Worm (Caenorhabditis elegans) whole organism, young adult: Measurements from ENCODE around the gene K10D11.7.

ENCODE experiments used
- B0035.1 ChIP-seq: sonication (generic microtip); optimal IDR thresholded peaks from 2 replicates; lab custom pipeline; 2016; ENCODE audit warnings: missing genetic modification characterization, mild to moderate bottlenecking, missing compliant biosample characterization, missing genotype, missing genetic modification reagents
- F23B12.7 ChIP-seq: sonication (generic microtip); optimal IDR thresholded peaks from 2 replicates; lab custom pipeline; 2017; ENCODE audit warnings: missing genetic modification characterization, mild to moderate bottlenecking, missing compliant biosample characterization, antibody characterized with exemption, moderate library complexity; ENCODE audit not compliant: insufficient read depth
- F39B2.1 ChIP-seq: fragments of 200-800 bp; sonication (Bioruptor generic); IDR thresholded peaks from 2 replicates; pipeline ENCODE4 v1.3.6; 2022; ENCODE audit warnings: missing genetic modification reagents, missing genetic modification characterization, missing compliant biosample characterization
- F49E8.2 ChIP-seq: sonication (generic microtip); optimal IDR thresholded peaks from 3 replicates; lab custom pipeline; 2017; ENCODE audit warnings: missing genetic modification characterization, mild to moderate bottlenecking, missing compliant biosample characterization, antibody characterized with exemption, moderate library complexity; ENCODE audit not compliant: insufficient read depth
- F52B5.7 ChIP-seq: sonication (generic microtip); optimal IDR thresholded peaks from 2 replicates; lab custom pipeline; 2016; ENCODE audit warnings: mild to moderate bottlenecking, missing genetic modification characterization, missing compliant biosample characterization
- F57A8.1 ChIP-seq: fragments of 200-800 bp; sonication (Bioruptor generic); optimal IDR thresholded peaks from 2 replicates; lab custom pipeline; 2018; ENCODE audit warnings: mild to moderate bottlenecking, missing genetic modification characterization, moderate library complexity, missing compliant biosample characterization
- F57C9.4 ChIP-seq: sonication (generic microtip); optimal IDR thresholded peaks from 2 replicates; lab custom pipeline; 2017; ENCODE audit warnings: mild to moderate bottlenecking, missing genetic modification characterization, missing compliant biosample characterization
- K11D2.4 ChIP-seq: fragments of 200-800 bp; sonication (Bioruptor generic); IDR thresholded peaks from 2 replicates; pipeline ENCODE4 v1.3.6; 2022; ENCODE audit warnings: missing genetic modification reagents, missing genetic modification characterization, missing compliant biosample characterization
- K12H6.12 ChIP-seq: fragments of 200-800 bp; sonication (Bioruptor generic); optimal IDR thresholded peaks from 2 replicates; lab custom pipeline; 2018; ENCODE audit warnings: mild to moderate bottlenecking, missing genetic modification characterization, missing compliant biosample characterization
- Y53G8AR.9 ChIP-seq: fragments of 200-800 bp; sonication (Bioruptor generic); conservative IDR thresholded peaks from 2 replicates; pipeline ENCODE4 v1.3.6; 2022; ENCODE audit warnings: missing genetic modification reagents, missing genetic modification characterization, missing compliant biosample characterization
- Y56A3A.18 ChIP-seq: fragments of 200-800 bp; sonication (Bioruptor generic); IDR thresholded peaks from 2 replicates; pipeline ENCODE4 v1.3.6; 2022; ENCODE audit warnings: missing genetic modification reagents, missing genetic modification characterization, missing compliant biosample characterization
- Y79H2A.3 ChIP-seq: fragments of 200-800 bp; sonication (Bioruptor generic); conservative IDR thresholded peaks from 2 replicates; pipeline ENCODE4 v1.3.6; 2022; ENCODE audit warnings: missing genetic modification reagents, missing genetic modification characterization, missing compliant biosample characterization
- ama-1 ChIP-seq, 3 experiments: fragments of 150-350 bp in 1 of 3; sonication (generic microtip) in 2 of 3; optimal IDR thresholded peaks; 2 replicates each; lab custom pipeline; 2014 to 2018; ENCODE audit warnings: missing biosample characterization in 2 of 3, missing genetic modification characterization in 2 of 3, missing genetic modification reagents in 2 of 3
- aptf-3 ChIP-seq: fragments of 200-800 bp; sonication (Bioruptor generic); IDR thresholded peaks from 2 replicates; pipeline ENCODE4 v1.3.6; 2022; ENCODE audit warnings: missing genetic modification characterization, missing compliant biosample characterization
- attf-6 ChIP-seq: fragments of 200-800 bp; sonication (Bioruptor generic); IDR thresholded peaks from 2 replicates; pipeline ENCODE4 v1.3.6; 2022; ENCODE audit warnings: missing genetic modification reagents, missing genetic modification characterization, missing compliant biosample characterization
- bed-1 ChIP-seq: fragments of 200-800 bp; sonication (Bioruptor generic); IDR thresholded peaks from 2 replicates; pipeline ENCODE4 v1.3.6; 2022; ENCODE audit warnings: missing genetic modification reagents, missing genetic modification characterization, missing compliant biosample characterization
- ceh-79 ChIP-seq: sonication (generic microtip); optimal IDR thresholded peaks from 2 replicates; lab custom pipeline; 2017; ENCODE audit warnings: mild to moderate bottlenecking, missing genetic modification characterization, missing compliant biosample characterization
- dpff-1 ChIP-seq: sonication (generic microtip); optimal IDR thresholded peaks from 2 replicates; lab custom pipeline; 2017; ENCODE audit warnings: mild to moderate bottlenecking, missing genetic modification characterization, missing compliant biosample characterization
- ets-4 ChIP-seq: fragments of 200-800 bp; sonication (Bioruptor generic); optimal IDR thresholded peaks from 2 replicates; lab custom pipeline; 2018; ENCODE audit warnings: mild to moderate bottlenecking, missing genetic modification characterization, missing compliant biosample characterization
- fkh-3 ChIP-seq: sonication (generic microtip); optimal IDR thresholded peaks from 2 replicates; lab custom pipeline; 2016; ENCODE audit warnings: mild to moderate bottlenecking, missing genetic modification characterization, missing compliant biosample characterization
- gei-17 ChIP-seq: fragments of 200-800 bp; sonication (Bioruptor generic); optimal IDR thresholded peaks from 2 replicates; lab custom pipeline; 2018; ENCODE audit warnings: mild to moderate bottlenecking, missing genetic modification characterization, missing compliant biosample characterization
- him-1 ChIP-seq: sonication (generic microtip); optimal IDR thresholded peaks from 2 replicates; lab custom pipeline; 2016; ENCODE audit warnings: missing genotype, missing genetic modification reagents, missing genetic modification characterization, missing compliant biosample characterization
- hmg-1.2 ChIP-seq: fragments of 200-800 bp; sonication (Bioruptor generic); IDR thresholded peaks from 2 replicates; pipeline ENCODE4 v1.3.6; 2022; ENCODE audit warnings: missing genetic modification reagents, missing genetic modification characterization, missing compliant biosample characterization
- let-607 ChIP-seq, 2 experiments: fragments of 200-800 bp in 1 of 2; sonication (Bioruptor generic) in 1 of 2; sonication (generic microtip) in 1 of 2; optimal IDR thresholded peaks; 2 replicates each; lab custom pipeline; 2016 to 2018; ENCODE audit warnings: mild to moderate bottlenecking in 2 of 2, missing compliant biosample characterization in 2 of 2, missing genetic modification characterization in 2 of 2, moderate library complexity in 2 of 2, missing genotype in 1 of 2
- lin-35 ChIP-seq, 3 experiments: fragments of 150-350 bp in 2 of 3; sonication (generic microtip) in 1 of 3; optimal IDR thresholded peaks; 2 replicates each; lab custom pipeline; 2014 to 2018; ENCODE audit warnings: missing biosample characterization in 3 of 3, missing genetic modification characterization in 3 of 3, missing genetic modification reagents in 3 of 3
- lin-40 ChIP-seq: sonication (generic microtip); optimal IDR thresholded peaks from 2 replicates; lab custom pipeline; 2016; ENCODE audit warnings: missing genetic modification characterization, mild to moderate bottlenecking, missing compliant biosample characterization, missing genotype, missing genetic modification reagents
- lin-54 ChIP-seq: fragments of 200-800 bp; sonication (Bioruptor generic); optimal IDR thresholded peaks from 2 replicates; lab custom pipeline; 2018; ENCODE audit warnings: mild to moderate bottlenecking, missing genetic modification characterization, missing compliant biosample characterization
- lsl-1 ChIP-seq: fragments of 200-800 bp; sonication (Bioruptor generic); optimal IDR thresholded peaks from 2 replicates; lab custom pipeline; 2018; ENCODE audit warnings: mild to moderate bottlenecking, missing genetic modification characterization, moderate library complexity, missing compliant biosample characterization
- madf-6 ChIP-seq: fragments of 200-800 bp; sonication (Bioruptor generic); IDR thresholded peaks from 2 replicates; pipeline ENCODE4 v1.3.6; 2022; ENCODE audit warnings: missing genetic modification reagents, missing genetic modification characterization, missing compliant biosample characterization
- mcd-1 ChIP-seq: fragments of 200-800 bp; sonication (Bioruptor generic); IDR thresholded peaks from 2 replicates; pipeline ENCODE4 v1.3.6; 2022; ENCODE audit warnings: missing genetic modification reagents, missing genetic modification characterization, missing compliant biosample characterization
- mes-4 ChIP-seq: sonication (generic microtip); optimal IDR thresholded peaks from 2 replicates; lab custom pipeline; 2016; ENCODE audit warnings: missing genotype, missing genetic modification characterization, missing compliant biosample characterization
- nfya-1 ChIP-seq: sonication (generic microtip); optimal IDR thresholded peaks from 2 replicates; lab custom pipeline; 2017; ENCODE audit warnings: antibody characterized with exemption, missing compliant biosample characterization, missing genetic modification characterization, borderline replicate concordance; ENCODE audit not compliant: insufficient read depth
- pha-4 ChIP-seq: fragments of 150-350 bp; sonication (generic microtip); optimal IDR thresholded peaks from 2 replicates; lab custom pipeline; 2014; ENCODE audit warnings: missing biosample characterization, missing genetic modification reagents, missing genetic modification characterization
- repo-1 ChIP-seq: sonication (generic microtip); optimal IDR thresholded peaks from 2 replicates; lab custom pipeline; 2017; ENCODE audit warnings: mild to moderate bottlenecking, missing genetic modification characterization, missing compliant biosample characterization
- sdz-38 ChIP-seq: sonication (generic microtip); optimal IDR thresholded peaks from 2 replicates; lab custom pipeline; 2016; ENCODE audit warnings: missing genotype, missing genetic modification characterization, missing compliant biosample characterization
- snpc-1.1 ChIP-seq: sonication (generic microtip); optimal IDR thresholded peaks from 2 replicates; lab custom pipeline; 2017; ENCODE audit warnings: missing genetic modification characterization, mild to moderate bottlenecking, missing compliant biosample characterization, antibody characterized with exemption, moderate library complexity, missing genotype, missing genetic modification reagents; ENCODE audit not compliant: insufficient read depth
- sptf-2 ChIP-seq: fragments of 200-800 bp; sonication (Bioruptor generic); optimal IDR thresholded peaks from 2 replicates; lab custom pipeline; 2018; ENCODE audit warnings: mild to moderate bottlenecking, missing genetic modification characterization, missing compliant biosample characterization
- tlf-1 ChIP-seq: fragments of 200-800 bp; sonication (Bioruptor generic); optimal IDR thresholded peaks from 2 replicates; lab custom pipeline; 2018; ENCODE audit warnings: mild to moderate bottlenecking, missing genetic modification characterization, missing compliant biosample characterization
- ztf-18 ChIP-seq: sonication (generic microtip); optimal IDR thresholded peaks from 2 replicates; lab custom pipeline; 2016; ENCODE audit warnings: missing genotype, mild to moderate bottlenecking, missing genetic modification characterization, missing compliant biosample characterization
- ztf-22 ChIP-seq: fragments of 200-800 bp; sonication (Bioruptor generic); optimal IDR thresholded peaks from 2 replicates; lab custom pipeline; 2018; ENCODE audit warnings: mild to moderate bottlenecking, missing genetic modification characterization, moderate library complexity, missing compliant biosample characterization
- ztf-28 ChIP-seq: fragments of 200-800 bp; sonication (Bioruptor generic); IDR thresholded peaks from 2 replicates; pipeline ENCODE4 v1.3.6; 2022; ENCODE audit warnings: missing genetic modification reagents, missing genetic modification characterization, missing compliant biosample characterization
- ztf-6 ChIP-seq: fragments of 200-800 bp; sonication (Bioruptor generic); IDR thresholded peaks from 2 replicates; pipeline ENCODE4 v1.3.6; 2022; ENCODE audit warnings: missing genetic modification reagents, missing genetic modification characterization, missing compliant biosample characterization

Gene K10D11.7

DNA sequence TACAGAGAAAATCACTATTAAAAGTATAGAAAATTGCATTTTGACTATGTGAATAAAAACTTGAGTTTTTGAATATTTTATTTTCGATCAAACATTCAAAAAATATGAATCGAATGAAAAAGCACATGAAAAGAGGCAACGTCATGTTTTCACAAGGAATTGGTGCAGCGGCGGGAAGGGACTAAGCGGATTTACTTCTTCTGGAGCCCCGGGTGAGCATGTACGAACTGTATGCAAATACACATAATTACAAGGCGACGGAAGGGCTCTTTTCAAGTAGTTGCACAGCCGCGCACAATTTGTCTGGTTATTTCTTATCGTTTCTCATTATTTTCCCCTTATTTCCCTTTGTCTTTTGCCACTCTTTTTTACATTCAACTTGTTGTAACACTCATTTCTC, at the start of gene K10D11.7:
Gene K10D11.7 (minus strand): TSS at position 101 of the 400 bp plus-strand sequence.
- no peak for TF ChIP-seq dpff-1 (tag; lab: Kevin White, UChicago)
- TF ChIP-seq hmg-1.2 (GFP tag; lab: Robert Waterston, UW) = no peak
- TF ChIP-seq snpc-1.1 (tag; lab: Kevin White, UChicago) = no peak
- TF ChIP-seq Y53G8AR.9 = no peak
- no peak for TF ChIP-seq ztf-6 (GFP tag; lab: Robert Waterston, UW)
- TF ChIP-seq F57A8.1 (GFP tag; lab: Kevin White, UChicago) = no peak
- no peak for TF ChIP-seq lin-35 (GFP tag; optimal IDR thresholded peaks at IDR 0.05; lab: Kevin White, UChicago)
- no peak for TF ChIP-seq nfya-1
- no peak for TF ChIP-seq F52B5.7
- TF ChIP-seq pha-4 (tag; lab: Kevin White, UChicago) = no peak
- no peak for TF ChIP-seq ceh-79 (tag; lab: Kevin White, UChicago)
- no peak for TF ChIP-seq him-1
- no peak for TF ChIP-seq F23B12.7
- no peak for TF ChIP-seq Y56A3A.18

ce11 chrIV:13044980-13045379, 49.2 kb upstream of the K10D11.7 start:
- no peak for TF ChIP-seq ztf-28 (GFP tag; lab: Robert Waterston, UW)
- no peak for TF ChIP-seq F49E8.2 (tag; lab: Kevin White, UChicago)
- no peak for TF ChIP-seq sdz-38 (tag; lab: Kevin White, UChicago)
- TF ChIP-seq attf-6 (GFP tag; lab: Robert Waterston, UW) = no peak
- TF ChIP-seq F52B5.7 = no peak
- no peak for TF ChIP-seq tlf-1 (GFP tag; lab: Kevin White, UChicago)
- TF ChIP-seq mcd-1 (GFP tag; lab: Robert Waterston, UW) = no peak
- no peak for TF ChIP-seq lsl-1 (GFP tag; lab: Kevin White, UChicago)
- no peak for TF ChIP-seq bed-1
- TF ChIP-seq dpff-1 (tag; lab: Kevin White, UChicago) = no peak
- no peak for TF ChIP-seq aptf-3
- no peak for TF ChIP-seq ztf-22 (GFP tag; lab: Kevin White, UChicago)
- no peak for TF ChIP-seq lin-54 (GFP tag; lab: Kevin White, UChicago)
- no peak for TF ChIP-seq repo-1
- TF ChIP-seq ztf-18 (tag; lab: Kevin White, UChicago) = no peak
- TF ChIP-seq let-607 (tag; optimal IDR thresholded peaks at IDR 0.05; lab: Kevin White, UChicago) = no peak
- no peak for TF ChIP-seq fkh-3 (tag; lab: Kevin White, UChicago)

- TF ChIP-seq him-1 = no peak
- TF ChIP-seq ama-1 (optimal IDR thresholded peaks at IDR 0.05; lab: Kevin White, UChicago) = no peak
- TF ChIP-seq ama-1 (GFP tag; optimal IDR thresholded peaks at IDR 0.05; lab: Kevin White, UChicago) = no peak
- TF ChIP-seq F57C9.4 (tag; lab: Kevin White, UChicago) = no peak
- no peak for TF ChIP-seq sptf-2 (GFP tag; lab: Kevin White, UChicago)
- no peak for TF ChIP-seq Y56A3A.18
- no peak for TF ChIP-seq ets-4 (GFP tag; lab: Kevin White, UChicago)
- no peak for TF ChIP-seq B0035.1 (tag; lab: Kevin White, UChicago)
- no peak for TF ChIP-seq F39B2.1 (GFP tag; lab: Robert Waterston, UW)
- TF ChIP-seq madf-6 (GFP tag; lab: Robert Waterston, UW) = no peak
- no peak for TF ChIP-seq mes-4 (tag; lab: Kevin White, UChicago)
- TF ChIP-seq Y79H2A.3 = no peak
- TF ChIP-seq K11D2.4 = no peak
- no peak for TF ChIP-seq K12H6.12 (tag; lab: Kevin White, UChicago)
- no peak for TF ChIP-seq repo-1
- TF ChIP-seq F52B5.7 = no peak
- TF ChIP-seq bed-1 = no peak
- TF ChIP-seq F23B12.7 = no peak
- TF ChIP-seq gei-17 (GFP tag; lab: Kevin White, UChicago) = no peak
- no peak for TF ChIP-seq lin-40 (tag; lab: Kevin White, UChicago)
Measured at ce11 chrIV:13042091-13042490, 46.3 kb upstream of the K10D11.7 start, which contains the start of gene amt-2. Gene amt-2 (plus strand): TSS chrIV:13042391.
